Fruit fly (Drosophila melanogaster) whole organism, embryonic: ENCODE results near the gene CG15888.

Source experiments
- CG1233 ChIP-seq: fragments of 200-800 bp; sonication (Bioruptor generic); optimal IDR thresholded peaks from 4 replicates; lab custom pipeline; 2018; ENCODE audit warnings: missing biosample characterization, mild to moderate bottlenecking, missing genetic modification characterization
- CG2889 ChIP-seq: fragments of 200-800 bp; sonication (Bioruptor generic); IDR thresholded peaks from 3 replicates; pipeline ENCODE4 v1.3.6; 2022; ENCODE audit warnings: missing biosample characterization, missing genetic modification characterization
- CG4360 ChIP-seq: fragments of 200-800 bp; sonication (Bioruptor generic); IDR thresholded peaks from 2 replicates; pipeline ENCODE4 v1.3.6; 2022; ENCODE audit warnings: missing biosample characterization, missing genetic modification characterization
- CG9437 ChIP-seq: fragments of 200-800 bp; sonication (Bioruptor generic); optimal IDR thresholded peaks from 2 replicates; lab custom pipeline; 2018; ENCODE audit warnings: missing biosample characterization, mild to moderate bottlenecking, missing genetic modification characterization

dm6 chr3R:13274257-13274796, 12.0 kb downstream of the CG15888 start:
- no peak for TF ChIP-seq CG2889 (GFP tag; lab: Robert Waterston, UW)
- no peak for TF ChIP-seq CG9437
- TF ChIP-seq CG4360, result no peak
- no peak for TF ChIP-seq CG1233 (GFP tag; lab: Kevin White, UChicago)
